Worm (Caenorhabditis elegans): ENCODE results near the gene puf-7.

ce11 chrIV:5462820-5463219 is 23.7 kb upstream of the puf-7 start:
- TF ChIP-seq klf-2 (GFP tag; conservative IDR thresholded peaks at IDR 0.05) = no peak
- no peak for TF ChIP-seq ref-1 (GFP tag; conservative IDR thresholded peaks at IDR 0.05)
- TF ChIP-seq ztf-23 (GFP tag; IDR thresholded peaks at IDR 0.05) = no peak
- TF ChIP-seq flt-1 (GFP tag; IDR thresholded peaks at IDR 0.05) = no peak
- no peak for TF ChIP-seq T22C8.4 (GFP tag; IDR thresholded peaks at IDR 0.05)
- TF ChIP-seq ztf-29 (GFP tag; IDR thresholded peaks at IDR 0.05) = no peak
- TF ChIP-seq med-1 (GFP tag; optimal IDR thresholded peaks at IDR 0.05; ENCODE audit: insufficient read depth) = no peak
- no peak for TF ChIP-seq tab-1 (GFP tag; IDR thresholded peaks at IDR 0.05)
- TF ChIP-seq cog-1 (tag; optimal IDR thresholded peaks at IDR 0.05) = no peak

All from whole organism, midembryonic.